Worm (Caenorhabditis elegans): ENCODE results near the gene clec-182.

The clec-182 gene

DNA sequence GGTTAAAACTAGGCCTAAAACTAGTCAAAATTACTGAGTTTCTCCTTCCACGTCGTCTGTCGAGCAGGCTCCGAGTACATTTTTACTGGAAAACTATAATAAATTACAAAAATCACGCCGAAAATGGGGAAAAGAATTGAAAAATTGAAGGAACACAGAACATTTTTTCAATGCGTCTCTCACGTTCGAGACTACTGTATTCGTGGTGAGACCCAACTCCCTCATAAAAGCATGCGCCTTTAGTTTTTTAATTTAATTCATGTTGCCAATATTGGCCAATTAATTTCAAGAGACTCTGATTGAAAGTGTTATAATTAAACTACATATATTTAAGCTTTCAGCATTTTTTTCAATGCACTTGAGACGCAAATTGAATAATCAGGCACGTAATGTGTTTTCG lies 44.0 kb downstream of the clec-182 start:
- TF ChIP-seq saeg-2 (GFP tag; IDR thresholded peaks at IDR 0.05) (no peak), snpc-1.2 (GFP tag; IDR thresholded peaks at IDR 0.05) (0 out of 2 replicates have a peak, but pooled peaks have one; percentile 6)

DNA sequence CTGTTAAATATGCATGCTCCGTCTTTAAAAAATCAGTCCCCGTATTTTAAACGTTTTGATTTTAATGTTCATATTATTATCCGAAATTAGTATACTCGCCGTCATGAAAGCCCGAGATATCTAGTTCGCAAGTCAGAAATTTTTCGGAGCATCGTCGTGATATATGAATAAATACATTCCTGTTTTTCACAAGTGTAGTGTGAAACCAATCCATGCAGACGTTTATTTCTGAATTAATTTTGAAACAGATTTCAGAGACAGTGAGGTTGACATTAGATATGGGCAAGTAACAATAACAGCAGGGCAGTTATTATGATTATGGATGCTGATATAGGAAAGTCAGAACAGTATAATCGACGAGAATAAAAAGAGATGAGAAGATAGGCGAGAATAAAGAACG lies 45.7 kb downstream of the clec-182 start:
- TF ChIP-seq lim-7 (GFP tag; IDR thresholded peaks at IDR 0.05), result no peak
- TF ChIP-seq ztf-7 (tag; optimal IDR thresholded peaks at IDR 0.05), result no peak
- TF ChIP-seq snpc-1.2 (GFP tag; IDR thresholded peaks at IDR 0.05), result peak; percentile 34; the same call in 1 of the 2 replicates
- TF ChIP-seq spr-3 (GFP tag; optimal IDR thresholded peaks at IDR 0.05), result no peak
- no peak for TF ChIP-seq mdt-29 (GFP tag; IDR thresholded peaks at IDR 0.05)

- no peak for TF ChIP-seq nhr-48 (tag; optimal IDR thresholded peaks at IDR 0.05)
- TF ChIP-seq ceh-62 (tag; optimal IDR thresholded peaks at IDR 0.05), result no peak
- TF ChIP-seq nhr-25 (tag; optimal IDR thresholded peaks at IDR 0.05; ENCODE audit: borderline replicate concordance, insufficient read depth), result no peak
- no peak for TF ChIP-seq ceh-20 (GFP tag; IDR thresholded peaks at IDR 0.05)
- no peak for TF ChIP-seq nhr-76 (tag; optimal IDR thresholded peaks at IDR 0.05)
- TF ChIP-seq unc-39 (tag; optimal IDR thresholded peaks at IDR 0.05), result no peak
- TF ChIP-seq Y48G9A.11 (GFP tag; IDR thresholded peaks at IDR 0.05), result no peak
- TF ChIP-seq madf-5 (GFP tag; IDR thresholded peaks at IDR 0.05), result no peak
- TF ChIP-seq fos-1 (tag; optimal IDR thresholded peaks at IDR 0.05), result no peak
- no peak for TF ChIP-seq unc-130 (GFP tag; optimal IDR thresholded peaks at IDR 0.05)
- no peak for TF ChIP-seq unc-62 (GFP tag; optimal IDR thresholded peaks at IDR 0.05 in 1 of 2)
- TF ChIP-seq unc-62 (tag; optimal IDR thresholded peaks at IDR 0.05), result no peak
- no peak for TF ChIP-seq D1046.2 (GFP tag; IDR thresholded peaks at IDR 0.05)
- TF ChIP-seq F44E2.7 (GFP tag; IDR thresholded peaks at IDR 0.05), result no peak
These were observed 49.2 kb downstream of the clec-182 start for ce11 chrIV:8748967-8749366.
